Worm (Caenorhabditis elegans) whole organism, young adult: Measurements from ENCODE around the gene rps-14.

ENCODE experiments used
- F10E7.11 ChIP-seq: sonication (generic microtip); optimal IDR thresholded peaks from 2 replicates; lab custom pipeline; 2017; ENCODE audit warnings: mild to moderate bottlenecking, missing genetic modification characterization, moderate library complexity, missing compliant biosample characterization
- F22D6.2 ChIP-seq: sonication (generic microtip); optimal IDR thresholded peaks from 2 replicates; lab custom pipeline; 2016; ENCODE audit warnings: mild to moderate bottlenecking, missing genetic modification characterization, missing compliant biosample characterization
- F33H1.4 ChIP-seq: fragments of 200-800 bp; sonication (Bioruptor generic); IDR thresholded peaks from 2 replicates; pipeline ENCODE4 v1.3.6; 2022; ENCODE audit warnings: missing genetic modification reagents, missing genetic modification characterization, missing compliant biosample characterization
- F39B2.1 ChIP-seq: fragments of 200-800 bp; sonication (Bioruptor generic); IDR thresholded peaks from 2 replicates; pipeline ENCODE4 v1.3.6; 2022; ENCODE audit warnings: missing genetic modification reagents, missing genetic modification characterization, missing compliant biosample characterization
- F52B5.7 ChIP-seq: sonication (generic microtip); optimal IDR thresholded peaks from 2 replicates; lab custom pipeline; 2016; ENCODE audit warnings: mild to moderate bottlenecking, missing genetic modification characterization, missing compliant biosample characterization
- F57A8.1 ChIP-seq: fragments of 200-800 bp; sonication (Bioruptor generic); optimal IDR thresholded peaks from 2 replicates; lab custom pipeline; 2018; ENCODE audit warnings: mild to moderate bottlenecking, missing genetic modification characterization, moderate library complexity, missing compliant biosample characterization
- F57C9.4 ChIP-seq: sonication (generic microtip); optimal IDR thresholded peaks from 2 replicates; lab custom pipeline; 2017; ENCODE audit warnings: mild to moderate bottlenecking, missing genetic modification characterization, missing compliant biosample characterization
- athp-1 ChIP-seq: sonication (generic microtip); optimal IDR thresholded peaks from 2 replicates; lab custom pipeline; 2017; ENCODE audit warnings: mild to moderate bottlenecking, missing genetic modification characterization, missing compliant biosample characterization
- attf-6 ChIP-seq: fragments of 200-800 bp; sonication (Bioruptor generic); IDR thresholded peaks from 2 replicates; pipeline ENCODE4 v1.3.6; 2022; ENCODE audit warnings: missing genetic modification reagents, missing genetic modification characterization, missing compliant biosample characterization
- bed-1 ChIP-seq: fragments of 200-800 bp; sonication (Bioruptor generic); IDR thresholded peaks from 2 replicates; pipeline ENCODE4 v1.3.6; 2022; ENCODE audit warnings: missing genetic modification reagents, missing genetic modification characterization, missing compliant biosample characterization
- bed-2 ChIP-seq: fragments of 200-800 bp; sonication (Bioruptor generic); IDR thresholded peaks from 2 replicates; pipeline ENCODE4 v1.3.6; 2022; ENCODE audit warnings: missing genetic modification reagents, missing genetic modification characterization, missing compliant biosample characterization
- cebp-1 ChIP-seq, 2 experiments: fragments of 200-800 bp in 1 of 2; sonication (Bioruptor generic) in 1 of 2; sonication (generic microtip) in 1 of 2; IDR thresholded peaks in 1 of 2; optimal IDR thresholded peaks in 1 of 2; 2 replicates each; pipeline versions ENCODE4 v1.3.6 to Lab custom; 2017 to 2022; ENCODE audit warnings: missing compliant biosample characterization in 2 of 2, missing genetic modification characterization in 2 of 2, mild to moderate bottlenecking in 1 of 2, missing genetic modification reagents in 1 of 2, moderate library complexity in 1 of 2
- ceh-27 ChIP-seq: fragments of 200-800 bp; sonication (Bioruptor generic); optimal IDR thresholded peaks from 2 replicates; lab custom pipeline; 2018; ENCODE audit warnings: mild to moderate bottlenecking, missing genetic modification characterization, moderate library complexity, missing compliant biosample characterization
- ceh-58 ChIP-seq: fragments of 200-800 bp; sonication (Bioruptor generic); IDR thresholded peaks from 2 replicates; pipeline ENCODE4 v1.3.6; 2022; ENCODE audit warnings: missing genetic modification characterization, missing compliant biosample characterization
- ceh-79 ChIP-seq: sonication (generic microtip); optimal IDR thresholded peaks from 2 replicates; lab custom pipeline; 2017; ENCODE audit warnings: mild to moderate bottlenecking, missing genetic modification characterization, missing compliant biosample characterization
- ceh-91 ChIP-seq: fragments of 200-800 bp; sonication (Bioruptor generic); IDR thresholded peaks from 2 replicates; pipeline ENCODE4 v1.3.6; 2022; ENCODE audit warnings: missing genetic modification reagents, missing genetic modification characterization, missing compliant biosample characterization
- die-1 ChIP-seq: sonication (generic microtip); optimal IDR thresholded peaks from 2 replicates; lab custom pipeline; 2016; ENCODE audit warnings: missing genotype, mild to moderate bottlenecking, missing genetic modification characterization, missing compliant biosample characterization
- dox-1 ChIP-seq: fragments of 200-800 bp; sonication (Bioruptor generic); IDR thresholded peaks from 2 replicates; pipeline ENCODE4 v1.3.6; 2022; ENCODE audit warnings: missing genetic modification reagents, missing genetic modification characterization, missing compliant biosample characterization
- dpff-1 ChIP-seq: sonication (generic microtip); optimal IDR thresholded peaks from 2 replicates; lab custom pipeline; 2017; ENCODE audit warnings: mild to moderate bottlenecking, missing genetic modification characterization, missing compliant biosample characterization
- efl-1 ChIP-seq: fragments of 150-350 bp; optimal IDR thresholded peaks from 2 replicates; lab custom pipeline; 2014; ENCODE audit warnings: missing biosample characterization, missing genetic modification reagents, missing genetic modification characterization
- ekl-4 ChIP-seq: fragments of 200-800 bp; sonication (Bioruptor generic); IDR thresholded peaks from 2 replicates; pipeline ENCODE4 v1.3.6; 2022; ENCODE audit warnings: missing genetic modification reagents, missing genetic modification characterization, missing compliant biosample characterization
- fkh-3 ChIP-seq: sonication (generic microtip); optimal IDR thresholded peaks from 2 replicates; lab custom pipeline; 2016; ENCODE audit warnings: mild to moderate bottlenecking, missing genetic modification characterization, missing compliant biosample characterization
- gei-17 ChIP-seq: fragments of 200-800 bp; sonication (Bioruptor generic); optimal IDR thresholded peaks from 2 replicates; lab custom pipeline; 2018; ENCODE audit warnings: mild to moderate bottlenecking, missing genetic modification characterization, missing compliant biosample characterization
- hlh-26 ChIP-seq: fragments of 200-800 bp; sonication (Bioruptor generic); conservative IDR thresholded peaks from 2 replicates; pipeline ENCODE4 v1.3.6; 2022; ENCODE audit warnings: missing genetic modification reagents, missing genetic modification characterization, missing compliant biosample characterization
- hmg-1.2 ChIP-seq: fragments of 200-800 bp; sonication (Bioruptor generic); IDR thresholded peaks from 2 replicates; pipeline ENCODE4 v1.3.6; 2022; ENCODE audit warnings: missing genetic modification reagents, missing genetic modification characterization, missing compliant biosample characterization
- lin-35 ChIP-seq, 3 experiments: fragments of 150-350 bp in 2 of 3; sonication (generic microtip) in 1 of 3; optimal IDR thresholded peaks; 2 replicates each; lab custom pipeline; 2014 to 2018; ENCODE audit warnings: missing biosample characterization in 3 of 3, missing genetic modification characterization in 3 of 3, missing genetic modification reagents in 3 of 3
- lin-40 ChIP-seq: sonication (generic microtip); optimal IDR thresholded peaks from 2 replicates; lab custom pipeline; 2016; ENCODE audit warnings: missing genetic modification characterization, mild to moderate bottlenecking, missing compliant biosample characterization, missing genotype, missing genetic modification reagents
- lsl-1 ChIP-seq: fragments of 200-800 bp; sonication (Bioruptor generic); optimal IDR thresholded peaks from 2 replicates; lab custom pipeline; 2018; ENCODE audit warnings: mild to moderate bottlenecking, missing genetic modification characterization, moderate library complexity, missing compliant biosample characterization
- madf-10 ChIP-seq: sonication (generic microtip); optimal IDR thresholded peaks from 2 replicates; lab custom pipeline; 2016; ENCODE audit warnings: mild to moderate bottlenecking, missing genetic modification characterization, missing compliant biosample characterization
- madf-3 ChIP-seq: fragments of 200-800 bp; sonication (Bioruptor generic); IDR thresholded peaks from 2 replicates; pipeline ENCODE4 v1.3.6; 2022; ENCODE audit warnings: missing genetic modification reagents, missing genetic modification characterization, missing compliant biosample characterization
- mel-28 ChIP-seq: sonication (generic microtip); optimal IDR thresholded peaks from 2 replicates; lab custom pipeline; 2016; ENCODE audit warnings: borderline replicate concordance, mild to moderate bottlenecking, missing genetic modification characterization, missing compliant biosample characterization
- mes-4 ChIP-seq: sonication (generic microtip); optimal IDR thresholded peaks from 2 replicates; lab custom pipeline; 2016; ENCODE audit warnings: missing genotype, missing genetic modification characterization, missing compliant biosample characterization
- nfya-1 ChIP-seq: sonication (generic microtip); optimal IDR thresholded peaks from 2 replicates; lab custom pipeline; 2017; ENCODE audit warnings: antibody characterized with exemption, missing compliant biosample characterization, missing genetic modification characterization, borderline replicate concordance; ENCODE audit not compliant: insufficient read depth
- rcor-1 ChIP-seq: fragments of 200-800 bp; sonication (Bioruptor generic); IDR thresholded peaks from 2 replicates; pipeline ENCODE4 v1.3.6; 2022; ENCODE audit warnings: missing genetic modification reagents, missing genetic modification characterization, missing compliant biosample characterization
- rec-8 ChIP-seq, 2 experiments: sonication (generic microtip); optimal IDR thresholded peaks; 2 replicates each; lab custom pipeline; 2016; ENCODE audit warnings: mild to moderate bottlenecking in 2 of 2, missing genetic modification characterization in 2 of 2, missing genetic modification reagents in 2 of 2, missing genotype in 2 of 2, missing biosample characterization in 1 of 2, missing compliant biosample characterization in 1 of 2, moderate library complexity in 1 of 2
- sdz-38 ChIP-seq: sonication (generic microtip); optimal IDR thresholded peaks from 2 replicates; lab custom pipeline; 2016; ENCODE audit warnings: missing genotype, missing genetic modification characterization, missing compliant biosample characterization
- sea-2 ChIP-seq: fragments of 200-800 bp; sonication (Bioruptor generic); IDR thresholded peaks from 2 replicates; pipeline ENCODE4 v1.3.6; 2022; ENCODE audit warnings: missing genetic modification characterization, missing compliant biosample characterization
- snpc-3.4 ChIP-seq: sonication (generic microtip); optimal IDR thresholded peaks from 2 replicates; lab custom pipeline; 2017; ENCODE audit warnings: missing genetic modification characterization, mild to moderate bottlenecking, missing compliant biosample characterization, antibody characterized with exemption, moderate library complexity, missing genotype, missing genetic modification reagents
- sptf-2 ChIP-seq: fragments of 200-800 bp; sonication (Bioruptor generic); optimal IDR thresholded peaks from 2 replicates; lab custom pipeline; 2018; ENCODE audit warnings: mild to moderate bottlenecking, missing genetic modification characterization, missing compliant biosample characterization

rps-14 gene

ce11 chrIII:7179538-7180301 is at the start of gene rps-14, which contains the start of gene rpl-36 (continued):
- peak; percentile 62; the same call in 1 of the 2 replicates for TF ChIP-seq ceh-91 (GFP tag; lab: Robert Waterston, UW)
- TF ChIP-seq F52B5.7, result no peak
- TF ChIP-seq rcor-1, result peak; percentile 34; the same call in 1 of the 2 replicates
- TF ChIP-seq cebp-1 (GFP tag; IDR thresholded peaks at IDR 0.05; lab: Robert Waterston, UW), result no peak
- peak; percentile 77 for TF ChIP-seq cebp-1 (tag; optimal IDR thresholded peaks at IDR 0.05; lab: Kevin White, UChicago)
- no peak for TF ChIP-seq sdz-38 (tag; lab: Kevin White, UChicago)
- no peak for TF ChIP-seq sea-2
- no peak for TF ChIP-seq attf-6 (GFP tag; lab: Robert Waterston, UW)
- peak; percentile 36; the same call in 1 of the 2 replicates for TF ChIP-seq ekl-4 (GFP tag; lab: Robert Waterston, UW)
- no peak for TF ChIP-seq fkh-3 (tag; lab: Kevin White, UChicago)
- TF ChIP-seq bed-2, result no peak
- TF ChIP-seq madf-3, result peak; percentile 88
- TF ChIP-seq F33H1.4 (GFP tag; lab: Robert Waterston, UW), result peak; percentile 98
- no peak for TF ChIP-seq ceh-79 (tag; lab: Kevin White, UChicago)
- peak; percentile 70 for TF ChIP-seq snpc-3.4 (tag; lab: Kevin White, UChicago)
- no peak for TF ChIP-seq mel-28 (tag; lab: Kevin White, UChicago)
- no peak for TF ChIP-seq nfya-1
- TF ChIP-seq mes-4 (tag; lab: Kevin White, UChicago), result no peak
- no peak for TF ChIP-seq dpff-1
- TF ChIP-seq F10E7.11 (tag; lab: Kevin White, UChicago), result no peak
- TF ChIP-seq bed-1 (GFP tag; lab: Robert Waterston, UW), result no peak
- peak; percentile 61 for TF ChIP-seq ceh-27
- TF ChIP-seq lin-35 (GFP tag; optimal IDR thresholded peaks at IDR 0.05; lab: Kevin White, UChicago), result peak in 1 of 3 experiments; percentile 86
- TF ChIP-seq F57A8.1 (GFP tag; lab: Kevin White, UChicago), result no peak
- TF ChIP-seq dox-1 (GFP tag; lab: Robert Waterston, UW), result peak; percentile 41; the same call in 1 of the 2 replicates
- peak; percentile 87 for TF ChIP-seq hmg-1.2 (GFP tag; lab: Robert Waterston, UW)
- TF ChIP-seq hlh-26 (GFP tag; lab: Robert Waterston, UW), result no peak
- TF ChIP-seq F39B2.1 (GFP tag; lab: Robert Waterston, UW), result no peak
- no peak for TF ChIP-seq F57C9.4 (tag; lab: Kevin White, UChicago)
- TF ChIP-seq efl-1 (GFP tag; lab: Kevin White, UChicago), result peak; percentile 60
- no peak for TF ChIP-seq rec-8 (tag; optimal IDR thresholded peaks at IDR 0.05; lab: Kevin White, UChicago)
- TF ChIP-seq ceh-58 (GFP tag; lab: Robert Waterston, UW), result no peak

DNA sequence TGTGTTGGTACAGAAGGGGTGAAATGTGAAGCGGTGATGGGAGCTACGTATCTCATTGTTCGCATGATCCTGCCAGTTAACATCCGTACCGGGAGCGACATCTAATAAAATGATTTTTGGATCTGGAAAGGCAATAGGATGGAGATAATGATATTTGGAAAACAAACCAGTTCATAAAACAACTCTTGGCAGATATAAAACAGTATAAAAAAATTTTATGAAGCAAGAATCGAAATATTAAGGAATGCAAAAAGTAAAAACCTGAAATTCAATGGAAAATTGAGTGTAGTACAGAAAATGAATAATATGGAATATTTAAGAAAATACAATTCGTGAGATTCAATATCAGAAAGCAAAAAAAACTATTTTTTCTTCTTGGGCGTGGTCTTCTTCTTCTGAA is 47.2 kb upstream of the rps-14 start, which contains the start of gene hsp-75:
Gene hsp-75, minus strand, starts transcription at position 101 of the 400 bp plus-strand sequence.
- TF ChIP-seq hlh-26 (GFP tag; lab: Robert Waterston, UW), result no peak
- no peak for TF ChIP-seq lsl-1 (GFP tag; lab: Kevin White, UChicago)
- TF ChIP-seq lin-40 (tag; lab: Kevin White, UChicago), result no peak
- TF ChIP-seq cebp-1 (GFP tag; IDR thresholded peaks at IDR 0.05; lab: Robert Waterston, UW), result no peak
- no peak for TF ChIP-seq cebp-1 (tag; optimal IDR thresholded peaks at IDR 0.05; lab: Kevin White, UChicago)
- TF ChIP-seq die-1, result no peak
- no peak for TF ChIP-seq athp-1 (tag; lab: Kevin White, UChicago)
- TF ChIP-seq madf-10, result no peak
- no peak for TF ChIP-seq sea-2
- TF ChIP-seq gei-17 (GFP tag; lab: Kevin White, UChicago), result no peak
- TF ChIP-seq F22D6.2 (tag; lab: Kevin White, UChicago), result no peak
- TF ChIP-seq sptf-2 (GFP tag; lab: Kevin White, UChicago), result no peak
